Fruit fly (Drosophila melanogaster) whole organism, embryonic: ENCODE measurements around the gene CG12995.

Experiments
- Abd-B ChIP-seq: fragments of 200-800 bp; sonication (Bioruptor generic); optimal IDR thresholded peaks from 2 replicates; lab custom pipeline; 2018; ENCODE audit warnings: missing biosample characterization, mild to moderate bottlenecking, missing genetic modification characterization, moderate library complexity
- Atf3 ChIP-seq: fragments of 200-800 bp; sonication (Bioruptor generic); optimal IDR thresholded peaks from 3 replicates; lab custom pipeline; 2016; ENCODE audit warnings: missing biosample characterization, missing genetic modification characterization
- CG10565 ChIP-seq: fragments of 200-800 bp; sonication (Bioruptor generic); optimal IDR thresholded peaks from 3 replicates; lab custom pipeline; 2016; ENCODE audit warnings: missing biosample characterization, mild to moderate bottlenecking, missing genetic modification characterization
- CG11695 ChIP-seq: fragments of 200-800 bp; sonication (Bioruptor generic); IDR thresholded peaks from 3 replicates; pipeline ENCODE4 v1.3.6; 2022; ENCODE audit warnings: missing biosample characterization, missing genetic modification characterization
- CG12391 ChIP-seq: fragments of 200-800 bp; sonication (Bioruptor generic); optimal IDR thresholded peaks from 3 replicates; lab custom pipeline; 2018; ENCODE audit warnings: missing biosample characterization, mild to moderate bottlenecking, missing genetic modification characterization, moderate library complexity
- CG1603 ChIP-seq: fragments of 200-800 bp; sonication (Bioruptor generic); optimal IDR thresholded peaks from 2 replicates; lab custom pipeline; 2019; ENCODE audit warnings: missing biosample characterization, mild to moderate bottlenecking, missing genetic modification characterization, moderate library complexity
- CG17361 ChIP-seq: fragments of 200-800 bp; sonication (Bioruptor generic); IDR thresholded peaks from 3 replicates; pipeline ENCODE4 v1.3.6; 2022; ENCODE audit warnings: missing biosample characterization, missing genetic modification characterization
- CG17385 ChIP-seq: fragments of 200-800 bp; sonication (Bioruptor generic); optimal IDR thresholded peaks from 3 replicates; lab custom pipeline; 2018; ENCODE audit warnings: missing biosample characterization, mild to moderate bottlenecking, missing genetic modification characterization
- CG17829 ChIP-seq: fragments of 200-800 bp; optimal IDR thresholded peaks from 2 replicates; lab custom pipeline; 2019; ENCODE audit warnings: missing biosample characterization, mild to moderate bottlenecking, missing genetic modification characterization, moderate library complexity
- CG1832 ChIP-seq: fragments of 200-800 bp; sonication (Bioruptor generic); optimal IDR thresholded peaks from 2 replicates; lab custom pipeline; 2017; ENCODE audit warnings: missing biosample characterization, mild to moderate bottlenecking, missing genetic modification characterization, inconsistent platforms
- CG2199 ChIP-seq: fragments of 200-800 bp; sonication (Bioruptor generic); IDR thresholded peaks from 3 replicates; pipeline ENCODE4 v1.3.6; 2022; ENCODE audit warnings: missing biosample characterization, missing genetic modification characterization
- CG5180 ChIP-seq: fragments of 200-800 bp; sonication (Bioruptor generic); optimal IDR thresholded peaks from 3 replicates; lab custom pipeline; 2017; ENCODE audit warnings: missing biosample characterization, missing genetic modification characterization, mild to moderate bottlenecking, moderate library complexity, missing genetic modification reagents
- CG6175 ChIP-seq: fragments of 200-800 bp; sonication (Bioruptor generic); IDR thresholded peaks from 3 replicates; pipeline ENCODE4 v1.3.6; 2022; ENCODE audit warnings: missing biosample characterization, missing genetic modification characterization
- CG6654 ChIP-seq: fragments of 200-800 bp; sonication (Bioruptor generic); optimal IDR thresholded peaks from 2 replicates; lab custom pipeline; 2017; ENCODE audit warnings: missing biosample characterization, mild to moderate bottlenecking, missing genetic modification characterization
- CG6689 ChIP-seq: fragments of 200-800 bp; sonication (Bioruptor generic); IDR thresholded peaks from 2 replicates; pipeline ENCODE4 v1.3.6; 2022; ENCODE audit warnings: missing biosample characterization, missing genetic modification characterization
- CG6791 ChIP-seq: fragments of 200-800 bp; sonication (Bioruptor generic); IDR thresholded peaks from 3 replicates; pipeline ENCODE4 v1.3.6; 2022; ENCODE audit warnings: missing biosample characterization, missing genetic modification characterization; ENCODE audit not compliant: partially characterized antibody
- CG7745 ChIP-seq: fragments of 200-800 bp; sonication (Bioruptor generic); optimal IDR thresholded peaks from 2 replicates; lab custom pipeline; 2018; ENCODE audit warnings: missing biosample characterization, mild to moderate bottlenecking, missing genetic modification characterization, moderate library complexity
- CG9797 ChIP-seq: fragments of 200-800 bp; sonication (Bioruptor generic); optimal IDR thresholded peaks from 3 replicates; lab custom pipeline; 2018; ENCODE audit warnings: missing biosample characterization, mild to moderate bottlenecking, missing genetic modification characterization
- CHES-1-like ChIP-seq: fragments of 200-800 bp; sonication (Bioruptor generic); optimal IDR thresholded peaks from 2 replicates; lab custom pipeline; 2016; ENCODE audit warnings: missing biosample characterization, missing genetic modification characterization
- CoRest ChIP-seq: fragments of 200-800 bp; sonication (Bioruptor generic); optimal IDR thresholded peaks from 3 replicates; lab custom pipeline; 2018; ENCODE audit warnings: missing biosample characterization, mild to moderate bottlenecking, missing genetic modification characterization, moderate library complexity
- D19A ChIP-seq: fragments of 200-800 bp; optimal IDR thresholded peaks from 3 replicates; lab custom pipeline; 2019; ENCODE audit warnings: missing biosample characterization, mild to moderate bottlenecking, missing genetic modification characterization, moderate library complexity
- Deaf1 ChIP-seq: fragments of 200-800 bp; optimal IDR thresholded peaks from 3 replicates; lab custom pipeline; 2019; ENCODE audit warnings: missing biosample characterization, mild to moderate bottlenecking, missing genetic modification characterization, moderate library complexity
- Dref ChIP-seq: fragments of 200-800 bp; sonication (Bioruptor generic); IDR thresholded peaks from 2 replicates; pipeline ENCODE4 v1.3.6; 2022; ENCODE audit warnings: missing biosample characterization, missing genetic modification characterization
- Eip74EF ChIP-seq, 2 experiments: fragments of 200-800 bp in 1 of 2; fragments of >200 bp in 1 of 2; sonication (Bioruptor generic) in 1 of 2; optimal IDR thresholded peaks; 2 replicates each; lab custom pipeline; 2017 to 2019; ENCODE audit warnings: missing biosample characterization in 2 of 2, missing genetic modification characterization in 2 of 2, mild to moderate bottlenecking in 1 of 2, moderate library complexity in 1 of 2
- Hey ChIP-seq: fragments of 200-800 bp; sonication (Bioruptor generic); optimal IDR thresholded peaks from 3 replicates; lab custom pipeline; 2018; ENCODE audit warnings: missing biosample characterization, mild to moderate bottlenecking, missing genetic modification characterization
- Lhr ChIP-seq: fragments of 200-800 bp; sonication (Bioruptor generic); optimal IDR thresholded peaks from 3 replicates; lab custom pipeline; 2017; ENCODE audit warnings: mild to moderate bottlenecking, missing biosample characterization, missing genetic modification reagents, missing genetic modification characterization
- NFAT ChIP-seq: fragments of 200-800 bp; sonication (Bioruptor generic); IDR thresholded peaks from 2 replicates; pipeline ENCODE4 v1.3.6; 2022; ENCODE audit warnings: missing biosample characterization, missing genetic modification characterization
- Nf-YA ChIP-seq: fragments of 200-800 bp; sonication (Bioruptor generic); IDR thresholded peaks from 2 replicates; pipeline ENCODE4 v1.3.6; 2022; ENCODE audit warnings: missing biosample characterization, missing genetic modification characterization
- Oli ChIP-seq: fragments of 200-800 bp; sonication (Bioruptor generic); optimal IDR thresholded peaks from 2 replicates; lab custom pipeline; 2018; ENCODE audit warnings: missing biosample characterization, mild to moderate bottlenecking, missing genetic modification characterization, moderate library complexity
- Ravus ChIP-seq: fragments of 200-800 bp; sonication (Bioruptor generic); IDR thresholded peaks from 2 replicates; pipeline ENCODE4 v1.3.6; 2022; ENCODE audit warnings: missing biosample characterization, missing genetic modification characterization
- Ssrp ChIP-seq: fragments of 200-800 bp; sonication (Bioruptor generic); optimal IDR thresholded peaks from 2 replicates; lab custom pipeline; 2018; ENCODE audit warnings: missing biosample characterization, mild to moderate bottlenecking, missing genetic modification characterization, moderate library complexity
- ac ChIP-seq: fragments of 200-800 bp; sonication (Bioruptor generic); optimal IDR thresholded peaks from 3 replicates; lab custom pipeline; 2017; ENCODE audit warnings: missing biosample characterization, mild to moderate bottlenecking, missing genetic modification characterization
- ap ChIP-seq: fragments of 200-800 bp; sonication (Bioruptor generic); IDR thresholded peaks from 2 replicates; pipeline ENCODE4 v1.3.6; 2022; ENCODE audit warnings: missing biosample characterization, missing genetic modification characterization
- ara ChIP-seq: fragments of 200-800 bp; sonication (Bioruptor generic); IDR thresholded peaks from 2 replicates; pipeline ENCODE4 v1.3.6; 2022; ENCODE audit warnings: missing biosample characterization, missing genetic modification characterization
- bbx ChIP-seq: fragments of 200-800 bp; sonication (Bioruptor generic); IDR thresholded peaks from 2 replicates; pipeline ENCODE4 v1.3.6; 2022; ENCODE audit warnings: missing biosample characterization, missing genetic modification characterization; ENCODE audit not compliant: partially characterized antibody
- br ChIP-seq: fragments of >200 bp; optimal IDR thresholded peaks from 2 replicates; lab custom pipeline; 2017
- crp ChIP-seq, 2 experiments: fragments of 200-800 bp; sonication (Bioruptor generic); optimal IDR thresholded peaks; 2 replicates in 1 of 2; 3 replicates in 1 of 2; lab custom pipeline; 2017; ENCODE audit warnings: missing biosample characterization in 2 of 2, missing genetic modification characterization in 2 of 2, mild to moderate bottlenecking in 1 of 2, moderate library complexity in 1 of 2
- dpn ChIP-seq, 2 experiments: fragments of 200-800 bp; sonication (Bioruptor generic); optimal IDR thresholded peaks; 3 replicates each; lab custom pipeline; 2016; ENCODE audit warnings: missing biosample characterization in 2 of 2, missing genetic modification characterization in 2 of 2
- ems ChIP-seq: fragments of 200-800 bp; sonication (Bioruptor generic); optimal IDR thresholded peaks from 3 replicates; lab custom pipeline; 2016; ENCODE audit warnings: missing biosample characterization, missing genetic modification characterization
- fu2 ChIP-seq: fragments of 200-800 bp; sonication (Bioruptor generic); optimal IDR thresholded peaks from 2 replicates; lab custom pipeline; 2016; ENCODE audit warnings: missing biosample characterization, missing genetic modification characterization
- gsb-n ChIP-seq: fragments of 200-800 bp; sonication (Bioruptor generic); optimal IDR thresholded peaks from 3 replicates; lab custom pipeline; 2018; ENCODE audit warnings: missing biosample characterization, mild to moderate bottlenecking, missing genetic modification characterization
- nau ChIP-seq: fragments of 200-800 bp; sonication (Bioruptor generic); optimal IDR thresholded peaks from 3 replicates; lab custom pipeline; 2017; ENCODE audit warnings: missing biosample characterization, mild to moderate bottlenecking, missing genetic modification characterization, missing genetic modification reagents
- nerfin-2 ChIP-seq: fragments of 200-800 bp; sonication (Bioruptor generic); IDR thresholded peaks from 2 replicates; pipeline ENCODE4 v1.3.6; 2022; ENCODE audit warnings: missing biosample characterization, missing genetic modification characterization; ENCODE audit not compliant: partially characterized antibody
- org-1 ChIP-seq: fragments of 200-800 bp; sonication (Bioruptor generic); optimal IDR thresholded peaks from 2 replicates; lab custom pipeline; 2017; ENCODE audit warnings: missing biosample characterization, missing genetic modification characterization
- pnt ChIP-seq: fragments of 200-800 bp; sonication (Bioruptor generic); optimal IDR thresholded peaks from 3 replicates; lab custom pipeline; 2016; ENCODE audit warnings: missing biosample characterization, missing genetic modification characterization
- psq ChIP-seq: fragments of 200-800 bp; sonication (Bioruptor generic); optimal IDR thresholded peaks from 2 replicates; lab custom pipeline; 2017; ENCODE audit warnings: missing biosample characterization, missing genetic modification characterization
- sisA ChIP-seq: fragments of 200-800 bp; sonication (Bioruptor generic); IDR thresholded peaks from 2 replicates; pipeline ENCODE4 v1.3.6; 2022; ENCODE audit warnings: missing biosample characterization, missing genetic modification characterization
- trh ChIP-seq: fragments of 200-800 bp; sonication (Bioruptor generic); optimal IDR thresholded peaks from 2 replicates; lab custom pipeline; 2016; ENCODE audit warnings: missing biosample characterization, missing genetic modification characterization
- unpg ChIP-seq: fragments of 200-800 bp; sonication (Bioruptor generic); optimal IDR thresholded peaks from 3 replicates; lab custom pipeline; 2018; ENCODE audit warnings: missing biosample characterization, mild to moderate bottlenecking, missing genetic modification characterization, moderate library complexity
- vnd ChIP-seq: fragments of 200-800 bp; sonication (Bioruptor generic); IDR thresholded peaks from 3 replicates; pipeline ENCODE4 v1.3.6; 2022; ENCODE audit warnings: missing biosample characterization, missing genetic modification characterization; ENCODE audit not compliant: partially characterized antibody
- zfh1 ChIP-seq: fragments of 200-800 bp; sonication (Bioruptor generic); IDR thresholded peaks from 3 replicates; pipeline ENCODE4 v1.3.6; 2022; ENCODE audit warnings: missing biosample characterization, missing genetic modification characterization

Gene CG12995

DNA sequence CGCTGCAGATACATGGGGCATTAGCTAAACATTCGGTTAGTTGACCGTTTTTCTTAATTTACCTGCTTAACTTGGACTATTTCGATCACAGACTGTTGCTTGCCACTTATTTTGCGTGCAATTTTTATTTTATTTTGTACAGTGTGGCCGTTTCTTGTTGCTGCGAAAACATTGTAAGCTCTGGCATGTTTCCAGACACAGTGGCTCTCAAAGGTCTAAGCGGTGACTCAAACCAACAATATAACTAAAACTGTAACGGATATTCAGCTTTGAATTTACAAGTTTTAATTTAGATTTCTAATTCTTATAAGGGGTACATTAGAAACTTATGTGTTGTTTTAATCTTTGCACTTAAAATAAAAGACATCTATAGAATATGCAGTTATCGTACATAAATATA is 39.5 kb upstream of the CG12995 start, which contains the start of gene CG8675 (continued):
- TF ChIP-seq NFAT (no peak), CG1603 (tag; lab: Kevin White, UChicago) (peak; percentile 50), vnd (no peak), trh (GFP tag; lab: Kevin White, UChicago) (no peak), CG2199 (no peak), CG6654 (peak; percentile 99), crp (GFP tag; optimal IDR thresholded peaks at IDR 0.05; lab: Kevin White, UChicago) (no peak), Dref (GFP tag; lab: Robert Waterston, UW) (peak; percentile 43; the same call in 1 of the 2 replicates), CG17829 (peak; percentile 13), ac (GFP tag; lab: Kevin White, UChicago) (no peak), pnt (GFP tag; lab: Kevin White, UChicago) (no peak), fu2 (no peak), Abd-B (GFP tag; lab: Kevin White, UChicago) (peak; percentile 1), unpg (GFP tag; lab: Kevin White, UChicago) (no peak), org-1 (GFP tag; lab: Kevin White, UChicago) (no peak), bbx (GFP tag; lab: Robert Waterston, UW) (no peak), nerfin-2 (GFP tag; lab: Robert Waterston, UW) (no peak), Atf3 (no peak), psq (GFP tag; lab: Kevin White, UChicago) (no peak), CG6689 (GFP tag; lab: Robert Waterston, UW) (no peak), sisA (GFP tag; lab: Robert Waterston, UW) (no peak), CG11695 (no peak), CG6791 (0 out of 3 replicates have a peak, but pooled peaks have one; percentile 41), Oli (tag; lab: Kevin White, UChicago) (no peak), zfh1 (no peak), gsb-n (tag; lab: Kevin White, UChicago) (no peak), CG10565 (GFP tag; lab: Kevin White, UChicago) (no peak), br (lab: Kevin White, UChicago) (no peak), nau (GFP tag; lab: Kevin White, UChicago) (no peak), Lhr (GFP tag; lab: Kevin White, UChicago) (peak; percentile 67), CG17361 (GFP tag; lab: Robert Waterston, UW) (no peak), CG7745 (no peak), CG9797 (GFP tag; lab: Kevin White, UChicago) (peak; percentile 56), Eip74EF (GFP tag; optimal IDR thresholded peaks at IDR 0.05; lab: Kevin White, UChicago) (no peak), CG5180 (no peak), ap (GFP tag; lab: Robert Waterston, UW) (no peak), CoRest (tag; lab: Kevin White, UChicago) (peak; percentile 33), D19A (no peak), dpn (GFP tag; optimal IDR thresholded peaks at IDR 0.05; lab: Kevin White, UChicago) (no peak), ems (GFP tag; lab: Kevin White, UChicago) (no peak), Nf-YA (GFP tag; lab: Robert Waterston, UW) (no peak), Ravus (no peak), CG6175 (GFP tag; lab: Robert Waterston, UW) (no peak), CG1832 (GFP tag; lab: Kevin White, UChicago) (no peak), CG17385 (GFP tag; lab: Kevin White, UChicago) (no peak), CHES-1-like (GFP tag; lab: Kevin White, UChicago) (no peak), Deaf1 (tag; lab: Kevin White, UChicago) (no peak), CG12391 (tag; lab: Kevin White, UChicago) (no peak), ara (no peak), Hey (tag; lab: Kevin White, UChicago) (peak; percentile 18), Ssrp (tag; lab: Kevin White, UChicago) (no peak)
